Worm (Caenorhabditis elegans) whole organism, L4/young adult: ENCODE measurements around the gene F20A1.8.

Source experiments
- W03F9.2 ChIP-seq: fragments of 150-350 bp; optimal IDR thresholded peaks from 2 replicates; lab custom pipeline; 2014; ENCODE audit warnings: missing biosample characterization, missing genetic modification characterization
- dao-5 ChIP-seq: sonication (generic microtip); optimal IDR thresholded peaks from 2 replicates; lab custom pipeline; 2016; ENCODE audit warnings: missing genotype, missing genetic modification characterization, moderate library complexity, missing compliant biosample characterization
- him-1 ChIP-seq: sonication (generic microtip); optimal IDR thresholded peaks from 2 replicates; lab custom pipeline; 2016; ENCODE audit warnings: missing genotype, missing genetic modification reagents, missing genetic modification characterization, missing compliant biosample characterization

- no peak for TF ChIP-seq him-1
- TF ChIP-seq W03F9.2 (tag; lab: Kevin White, UChicago): no peak
- TF ChIP-seq dao-5 (tag; lab: Kevin White, UChicago): no peak
These were observed 41.4 kb downstream of the F20A1.8 start, which contains the start of gene spig-10 for ce11 chrV:7005964-7006363.
